Worm (Caenorhabditis elegans) whole organism, L4/young adult: ENCODE data around the gene chil-26.

Experiments
- dao-5 ChIP-seq: sonication (generic microtip); optimal IDR thresholded peaks from 2 replicates; lab custom pipeline; 2016; ENCODE audit warnings: missing genotype, missing genetic modification characterization, moderate library complexity, missing compliant biosample characterization
- him-1 ChIP-seq: sonication (generic microtip); optimal IDR thresholded peaks from 2 replicates; lab custom pipeline; 2016; ENCODE audit warnings: missing genotype, missing genetic modification reagents, missing genetic modification characterization, missing compliant biosample characterization

ce11 chrII:9438853-9439252 lies 36.0 kb upstream of the chil-26 start:
- TF ChIP-seq him-1 (tag; lab: Kevin White, UChicago) (no peak), dao-5 (no peak)
